Worm (Caenorhabditis elegans) whole organism, L4 larva: ENCODE measurements around the gene daf-28.

ENCODE experiments used
- F49E8.2 ChIP-seq: sonication (generic microtip); optimal IDR thresholded peaks from 2 replicates; lab custom pipeline; 2016; ENCODE audit warnings: missing compliant biosample characterization, mild to moderate bottlenecking, missing genetic modification characterization, borderline replicate concordance
- ama-1 ChIP-seq: fragments of 150-350 bp; optimal IDR thresholded peaks from 2 replicates; lab custom pipeline; 2014; ENCODE audit warnings: inconsistent platforms, mixed read lengths
- ces-1 ChIP-seq: fragments of 150-350 bp; sonication (generic microtip); optimal IDR thresholded peaks from 4 replicates; lab custom pipeline; 2014; ENCODE audit warnings: missing biosample characterization, missing genetic modification reagents, missing genetic modification characterization
- lim-7 ChIP-seq: fragments of 200-800 bp; sonication (Bioruptor generic); IDR thresholded peaks from 2 replicates; pipeline ENCODE4 v1.3.6; 2022; ENCODE audit warnings: missing genetic modification characterization, missing compliant biosample characterization
- lin-39 ChIP-seq: fragments of 150-350 bp; optimal IDR thresholded peaks from 2 replicates; lab custom pipeline; 2014; ENCODE audit warnings: missing biosample characterization, missing genetic modification reagents, missing genetic modification characterization

- TF ChIP-seq ama-1 (lab: Kevin White, UChicago): no peak
- no peak for TF ChIP-seq lim-7 (GFP tag; lab: Robert Waterston, UW)
- no peak for TF ChIP-seq ces-1
- no peak for TF ChIP-seq lin-39 (tag; lab: Kevin White, UChicago)
- no peak for TF ChIP-seq F49E8.2 (tag; lab: Kevin White, UChicago)
Observed at ce11 chrV:19767719-19768118, 47.2 kb upstream of the daf-28 start.
